Worm (Caenorhabditis elegans) whole organism, L4 larva: ENCODE results near the gene C16C8.4.

Experiments used
- duxl-1 ChIP-seq: sonication (generic microtip); optimal IDR thresholded peaks from 2 replicates; lab custom pipeline; 2016; ENCODE audit warnings: mild to moderate bottlenecking, missing genetic modification characterization, moderate library complexity, missing compliant biosample characterization; ENCODE audit not compliant: poor library complexity
- lin-1 ChIP-seq: fragments of 200-800 bp; sonication (Bioruptor generic); IDR thresholded peaks from 2 replicates; pipeline ENCODE4 v1.3.6; 2022; ENCODE audit warnings: missing genetic modification reagents, missing genetic modification characterization, missing compliant biosample characterization
- lir-3 ChIP-seq: sonication (generic microtip); optimal IDR thresholded peaks from 2 replicates; lab custom pipeline; 2016; ENCODE audit warnings: mild to moderate bottlenecking, missing genetic modification characterization, missing compliant biosample characterization
- pqm-1 ChIP-seq: sonication (generic microtip); optimal IDR thresholded peaks from 2 replicates; lab custom pipeline; 2017; ENCODE audit warnings: missing biosample characterization, missing genetic modification characterization

DNA sequence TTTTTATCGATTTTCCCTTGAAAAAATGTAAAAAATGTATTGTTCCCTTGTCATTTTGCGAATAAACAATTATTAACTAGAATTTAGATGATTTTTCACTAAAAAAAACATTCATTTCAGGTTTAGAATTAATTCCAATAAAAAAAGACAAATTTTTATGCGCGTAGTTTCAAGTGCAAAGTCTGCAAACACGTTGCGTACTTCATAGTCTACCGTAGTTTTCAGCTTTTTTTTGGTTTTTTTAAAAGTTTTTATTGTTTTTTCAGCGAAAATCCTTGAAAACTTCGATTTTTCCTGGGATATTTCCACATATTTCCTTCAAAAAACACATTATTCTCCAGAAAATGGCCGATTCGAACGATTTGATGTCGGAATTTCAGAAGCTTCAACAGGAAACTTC lies 9.3 kb upstream of the C16C8.4 start, which contains the start of gene C16C8.11:
- TF ChIP-seq pqm-1 (no peak), duxl-1 (tag; lab: Kevin White, UChicago) (no peak), lin-1 (GFP tag; lab: Robert Waterston, UW) (no peak), lir-3 (tag; lab: Kevin White, UChicago) (no peak)
